Fruit fly (Drosophila melanogaster): ENCODE data around the gene Ufd1.

dm6 chr3L:11123598-11124284, 725 bp upstream of the Ufd1 start:
- TF ChIP-seq insv (optimal IDR thresholded peaks at IDR 0.05) (no peak), Sin3A (optimal IDR thresholded peaks at IDR 0.05) (no peak)

Measured in Kc167 (cell line).